Fruit fly (Drosophila melanogaster) whole organism, prepupa: Measurements from ENCODE around the gene CG43255.
A peak's percentile ranks its signal among the peaks of the same experiment; 100 is the strongest.

ENCODE experiments used
- CG10631 ChIP-seq: fragments of 200-800 bp; sonication (Bioruptor generic); optimal IDR thresholded peaks from 2 replicates; lab custom pipeline; 2016; ENCODE audit warnings: missing biosample characterization, missing genetic modification characterization
- CG10669 ChIP-seq: fragments of 200-800 bp; sonication (Bioruptor generic); optimal IDR thresholded peaks from 3 replicates; lab custom pipeline; 2018; ENCODE audit warnings: missing biosample characterization, mild to moderate bottlenecking, missing genetic modification characterization, moderate library complexity
- CG11762 ChIP-seq: fragments of 200-800 bp; sonication (Bioruptor generic); optimal IDR thresholded peaks from 3 replicates; lab custom pipeline; 2016; ENCODE audit warnings: missing biosample characterization, missing genetic modification characterization; ENCODE audit not compliant: insufficient read depth
- CG15336 ChIP-seq: fragments of 200-800 bp; sonication (Bioruptor generic); IDR thresholded peaks from 2 replicates; pipeline ENCODE4 v1.3.6; 2022; ENCODE audit warnings: missing biosample characterization, missing genetic modification characterization
- CG1621 ChIP-seq: fragments of 200-800 bp; sonication (Bioruptor generic); optimal IDR thresholded peaks from 3 replicates; lab custom pipeline; 2018; ENCODE audit warnings: missing biosample characterization, mild to moderate bottlenecking, missing genetic modification characterization
- CG31627 ChIP-seq: fragments of 200-800 bp; sonication (Bioruptor generic); optimal IDR thresholded peaks from 3 replicates; lab custom pipeline; 2016; ENCODE audit warnings: missing biosample characterization, missing genetic modification characterization
- CG32006 ChIP-seq: fragments of 200-800 bp; sonication (Bioruptor generic); optimal IDR thresholded peaks from 3 replicates; lab custom pipeline; 2017; ENCODE audit warnings: missing biosample characterization, mild to moderate bottlenecking, missing genetic modification characterization
- CG34406 ChIP-seq: fragments of 200-800 bp; sonication (Bioruptor generic); optimal IDR thresholded peaks from 3 replicates; lab custom pipeline; 2016; ENCODE audit warnings: missing biosample characterization, missing genetic modification characterization
- CG3919 ChIP-seq: fragments of 200-800 bp; sonication (Bioruptor generic); optimal IDR thresholded peaks from 3 replicates; lab custom pipeline; 2016; ENCODE audit warnings: missing biosample characterization, missing genetic modification characterization
- CG6163 ChIP-seq: fragments of 200-800 bp; sonication (Bioruptor generic); IDR thresholded peaks from 3 replicates; pipeline ENCODE4 v1.3.6; 2022; ENCODE audit warnings: missing biosample characterization, missing genetic modification characterization
- CG6276 ChIP-seq: fragments of 200-800 bp; sonication (Bioruptor generic); optimal IDR thresholded peaks from 2 replicates; lab custom pipeline; 2017; ENCODE audit warnings: missing biosample characterization, mild to moderate bottlenecking, missing genetic modification characterization
- CG6792 ChIP-seq: fragments of 200-800 bp; sonication (Bioruptor generic); optimal IDR thresholded peaks from 3 replicates; lab custom pipeline; 2016; ENCODE audit warnings: missing biosample characterization, missing genetic modification characterization
- CG8632 ChIP-seq: fragments of 200-800 bp; sonication (Bioruptor generic); optimal IDR thresholded peaks from 3 replicates; lab custom pipeline; 2016; ENCODE audit warnings: missing biosample characterization, missing genetic modification characterization
- CG9139 ChIP-seq: fragments of 200-800 bp; sonication (Bioruptor generic); optimal IDR thresholded peaks from 3 replicates; lab custom pipeline; 2017; ENCODE audit warnings: missing biosample characterization, mild to moderate bottlenecking, missing genetic modification characterization
- Eip93F ChIP-seq: fragments of 200-800 bp; sonication (Bioruptor generic); optimal IDR thresholded peaks from 2 replicates; lab custom pipeline; 2016; ENCODE audit warnings: missing biosample characterization, mild to moderate bottlenecking, missing genetic modification characterization
- Ets21C ChIP-seq: fragments of 200-800 bp; sonication (Bioruptor generic); optimal IDR thresholded peaks from 3 replicates; lab custom pipeline; 2016; ENCODE audit warnings: missing biosample characterization, missing genetic modification characterization
- Ets96B ChIP-seq: fragments of 200-800 bp; optimal IDR thresholded peaks from 2 replicates; lab custom pipeline; 2019; ENCODE audit warnings: missing biosample characterization, mild to moderate bottlenecking, missing genetic modification characterization, moderate library complexity
- Gug ChIP-seq: fragments of 200-800 bp; sonication (Bioruptor generic); IDR thresholded peaks from 2 replicates; pipeline ENCODE4 v1.3.6; 2022; ENCODE audit warnings: missing biosample characterization, missing genetic modification characterization
- Hr39 ChIP-seq: fragments of 200-800 bp; sonication (Bioruptor generic); optimal IDR thresholded peaks from 2 replicates; lab custom pipeline; 2016; ENCODE audit warnings: missing biosample characterization, missing genetic modification characterization
- Hr4 ChIP-seq: fragments of 200-800 bp; sonication (Bioruptor generic); optimal IDR thresholded peaks from 3 replicates; lab custom pipeline; 2016; ENCODE audit warnings: missing biosample characterization, missing genetic modification characterization
- Lpt ChIP-seq: fragments of 200-800 bp; sonication (Bioruptor generic); optimal IDR thresholded peaks from 3 replicates; lab custom pipeline; 2016; ENCODE audit warnings: missing biosample characterization, missing genetic modification characterization
- Met ChIP-seq: fragments of 200-800 bp; sonication (Bioruptor generic); optimal IDR thresholded peaks from 3 replicates; lab custom pipeline; 2016; ENCODE audit warnings: missing biosample characterization, missing genetic modification characterization
- OdsH ChIP-seq: fragments of 200-800 bp; sonication (Bioruptor generic); optimal IDR thresholded peaks from 3 replicates; lab custom pipeline; 2016; ENCODE audit warnings: missing biosample characterization, missing genetic modification characterization
- Smox ChIP-seq: fragments of 200-800 bp; sonication (Bioruptor generic); optimal IDR thresholded peaks from 3 replicates; lab custom pipeline; 2016; ENCODE audit warnings: missing biosample characterization, missing genetic modification characterization
- Sox102F ChIP-seq: fragments of 200-800 bp; sonication (Bioruptor generic); optimal IDR thresholded peaks from 2 replicates; lab custom pipeline; 2016; ENCODE audit warnings: missing biosample characterization, mild to moderate bottlenecking, missing genetic modification characterization
- Sox14 ChIP-seq: fragments of 200-800 bp; sonication (Bioruptor generic); optimal IDR thresholded peaks from 3 replicates; lab custom pipeline; 2016; ENCODE audit warnings: missing biosample characterization, missing genetic modification characterization
- achi ChIP-seq: fragments of 200-800 bp; sonication (Bioruptor generic); optimal IDR thresholded peaks from 3 replicates; lab custom pipeline; 2016; ENCODE audit warnings: missing biosample characterization, missing genetic modification characterization
- acj6 ChIP-seq: fragments of 200-800 bp; sonication (Bioruptor generic); optimal IDR thresholded peaks from 3 replicates; lab custom pipeline; 2016; ENCODE audit warnings: missing biosample characterization, missing genetic modification characterization
- cyc ChIP-seq: fragments of 200-800 bp; sonication (Bioruptor generic); optimal IDR thresholded peaks from 3 replicates; lab custom pipeline; 2016; ENCODE audit warnings: missing biosample characterization, missing genetic modification characterization
- dac ChIP-seq: fragments of 200-800 bp; sonication (Bioruptor generic); optimal IDR thresholded peaks from 2 replicates; lab custom pipeline; 2017; ENCODE audit warnings: missing biosample characterization, mild to moderate bottlenecking, missing genetic modification characterization
- dsx ChIP-seq: fragments of 200-800 bp; optimal IDR thresholded peaks from 3 replicates; lab custom pipeline; 2019; ENCODE audit warnings: missing biosample characterization, mild to moderate bottlenecking, missing genetic modification characterization, moderate library complexity; ENCODE audit not compliant: poor library complexity, severe bottlenecking
- eg ChIP-seq: fragments of 200-800 bp; sonication (Bioruptor generic); IDR thresholded peaks from 3 replicates; pipeline ENCODE4 v1.3.6; 2022; ENCODE audit warnings: missing biosample characterization, missing genetic modification characterization
- esn ChIP-seq: fragments of 200-800 bp; sonication (Bioruptor generic); optimal IDR thresholded peaks from 2 replicates; lab custom pipeline; 2016; ENCODE audit warnings: missing biosample characterization, mild to moderate bottlenecking, missing genetic modification characterization, moderate library complexity
- fd85E ChIP-seq: fragments of 200-800 bp; sonication (Bioruptor generic); optimal IDR thresholded peaks from 3 replicates; lab custom pipeline; 2016; ENCODE audit warnings: missing biosample characterization, missing genetic modification characterization
- fkh ChIP-seq: fragments of 200-800 bp; sonication (Bioruptor generic); optimal IDR thresholded peaks from 3 replicates; lab custom pipeline; 2017; ENCODE audit warnings: missing biosample characterization, mild to moderate bottlenecking, missing genetic modification characterization, moderate library complexity
- lz ChIP-seq: fragments of 200-800 bp; sonication (Bioruptor generic); optimal IDR thresholded peaks from 3 replicates; lab custom pipeline; 2016; ENCODE audit warnings: missing biosample characterization, missing genetic modification characterization
- pdm3 ChIP-seq: fragments of 200-800 bp; sonication (Bioruptor generic); optimal IDR thresholded peaks from 3 replicates; lab custom pipeline; 2016; ENCODE audit warnings: missing biosample characterization, missing genetic modification characterization
- svp ChIP-seq: fragments of 200-800 bp; sonication (Bioruptor generic); peaks from one replicate; lab custom pipeline; 2016; ENCODE audit warnings: missing biosample characterization, missing genetic modification characterization
- topi ChIP-seq: fragments of 200-800 bp; sonication (Bioruptor generic); optimal IDR thresholded peaks from 3 replicates; lab custom pipeline; 2016; ENCODE audit warnings: missing biosample characterization, missing genetic modification characterization

The CG43255 gene

dm6 chrX:8897859-8898427, 25.8 kb upstream of the CG43255 start, which contains the start of gene Moe (continued):
- TF ChIP-seq CG6792 (GFP tag; lab: Kevin White, UChicago): peak; percentile 18
- peak; percentile 62 for TF ChIP-seq CG31627 (GFP tag; lab: Kevin White, UChicago)
- peak; percentile 23 for TF ChIP-seq Hr4 (GFP tag; lab: Kevin White, UChicago)
- peak; percentile 55 for TF ChIP-seq dac
- TF ChIP-seq Sox14 (GFP tag; lab: Kevin White, UChicago): peak; percentile 49
- TF ChIP-seq CG11762: peak; percentile 4
- no peak for TF ChIP-seq Eip93F
- TF ChIP-seq Lpt (GFP tag; lab: Kevin White, UChicago): peak; percentile 63
- TF ChIP-seq Ets96B (tag; lab: Kevin White, UChicago): peak; percentile 49
- TF ChIP-seq Ets21C: peak; percentile 35
- peak; percentile 63 for TF ChIP-seq CG9139 (GFP tag; lab: Kevin White, UChicago)
- peak; percentile 62 for TF ChIP-seq cyc (GFP tag; lab: Kevin White, UChicago)
- no peak for TF ChIP-seq fd85E
- no peak for TF ChIP-seq Gug (GFP tag; lab: Robert Waterston, UW)
- peak; percentile 33 for TF ChIP-seq CG10669
- TF ChIP-seq Met (GFP tag; lab: Kevin White, UChicago): peak; percentile 45
- peak; percentile 44 for TF ChIP-seq acj6 (GFP tag; lab: Kevin White, UChicago)
- no peak for TF ChIP-seq CG34406 (GFP tag; lab: Kevin White, UChicago)
- TF ChIP-seq fkh (GFP tag; lab: Kevin White, UChicago): peak; percentile 21
- peak; percentile 56 for TF ChIP-seq OdsH (GFP tag; lab: Kevin White, UChicago)
- peak; percentile 54; the same call in 2 of the 3 replicates for TF ChIP-seq CG6163 (GFP tag; lab: Robert Waterston, UW)
- TF ChIP-seq CG6276 (GFP tag; lab: Kevin White, UChicago): peak; percentile 85
- TF ChIP-seq CG8632 (GFP tag; lab: Kevin White, UChicago): peak; percentile 42
- TF ChIP-seq, all 60 proteins: peak for 51

dm6 chrX:8900094-8900493, 23.7 kb upstream of the CG43255 start, which contains the start of gene Uros1:
Gene Uros1, minus strand, starts transcription at chrX:8900264.
- TF ChIP-seq cyc (GFP tag; lab: Kevin White, UChicago) (peak; percentile 3), Smox (peak; percentile 36), CG1621 (tag; lab: Kevin White, UChicago) (no peak), lz (GFP tag; lab: Kevin White, UChicago) (peak; percentile 46), Hr39 (GFP tag; lab: Kevin White, UChicago) (peak; percentile 13), CG32006 (GFP tag; lab: Kevin White, UChicago) (no peak), topi (peak; percentile 33), achi (GFP tag; lab: Kevin White, UChicago) (peak; percentile 22), svp (GFP tag; lab: Kevin White, UChicago) (peak; percentile 67), eg (GFP tag; lab: Robert Waterston, UW) (peak; percentile 62), CG3919 (peak; percentile 11), CG10631 (peak; percentile 20), Hr4 (GFP tag; lab: Kevin White, UChicago) (peak; percentile 53), pdm3 (GFP tag; lab: Kevin White, UChicago) (peak; percentile 39), acj6 (GFP tag; lab: Kevin White, UChicago) (peak; percentile 25), Ets96B (tag; lab: Kevin White, UChicago) (no peak), esn (GFP tag; lab: Kevin White, UChicago) (peak; percentile 33), CG31627 (GFP tag; lab: Kevin White, UChicago) (peak; percentile 19), dsx (GFP tag; lab: Kevin White, UChicago) (no peak), CG15336 (GFP tag; lab: Robert Waterston, UW) (no peak), Met (GFP tag; lab: Kevin White, UChicago) (peak; percentile 28), CG6792 (GFP tag; lab: Kevin White, UChicago) (no peak), Sox14 (GFP tag; lab: Kevin White, UChicago) (peak; percentile 33), CG10669 (no peak), CG34406 (GFP tag; lab: Kevin White, UChicago) (no peak), Sox102F (GFP tag; lab: Kevin White, UChicago) (peak; percentile 4), CG6163 (GFP tag; lab: Robert Waterston, UW) (peak; percentile 51; the same call in 2 of the 3 replicates)
